Fruit fly (Drosophila melanogaster) whole organism, embryonic: ENCODE data around the gene CG6126.

ENCODE experiments used
- CG1024 ChIP-seq: fragments of 200-800 bp; sonication (Bioruptor generic); IDR thresholded peaks from 2 replicates; pipeline ENCODE4 v1.3.6; 2022; ENCODE audit warnings: missing biosample characterization, missing genetic modification characterization
- CG13424 ChIP-seq: fragments of 200-800 bp; sonication (Bioruptor generic); optimal IDR thresholded peaks from 2 replicates; lab custom pipeline; 2019; ENCODE audit warnings: missing biosample characterization, mild to moderate bottlenecking, missing genetic modification characterization, moderate library complexity
- CG13894 ChIP-seq: fragments of 200-800 bp; sonication (Bioruptor generic); optimal IDR thresholded peaks from 3 replicates; lab custom pipeline; 2018; ENCODE audit warnings: missing biosample characterization, mild to moderate bottlenecking, missing genetic modification characterization, moderate library complexity
- CG17568 ChIP-seq: fragments of 200-800 bp; sonication (Bioruptor generic); optimal IDR thresholded peaks from 2 replicates; lab custom pipeline; 2018; ENCODE audit warnings: missing biosample characterization, mild to moderate bottlenecking, missing genetic modification characterization, moderate library complexity
- CG3065 ChIP-seq: fragments of 200-800 bp; sonication (Bioruptor generic); optimal IDR thresholded peaks from 2 replicates; lab custom pipeline; 2016; ENCODE audit warnings: missing biosample characterization, missing genetic modification characterization
- CG31441 ChIP-seq: fragments of 200-800 bp; sonication (Bioruptor generic); IDR thresholded peaks from 2 replicates; pipeline ENCODE4 v1.3.6; 2022; ENCODE audit warnings: missing biosample characterization, missing genetic modification characterization
- CG4328 ChIP-seq: fragments of 200-800 bp; sonication (Bioruptor generic); optimal IDR thresholded peaks from 3 replicates; lab custom pipeline; 2017; ENCODE audit warnings: missing biosample characterization, missing genetic modification reagents, missing genetic modification characterization
- CG4404 ChIP-seq: fragments of 200-800 bp; sonication (Bioruptor generic); IDR thresholded peaks from 2 replicates; pipeline ENCODE4 v1.3.6; 2022; ENCODE audit warnings: missing biosample characterization, missing genetic modification characterization
- CG5180 ChIP-seq: fragments of 200-800 bp; sonication (Bioruptor generic); optimal IDR thresholded peaks from 3 replicates; lab custom pipeline; 2017; ENCODE audit warnings: missing biosample characterization, missing genetic modification characterization, mild to moderate bottlenecking, moderate library complexity, missing genetic modification reagents
- CG6175 ChIP-seq: fragments of 200-800 bp; sonication (Bioruptor generic); IDR thresholded peaks from 3 replicates; pipeline ENCODE4 v1.3.6; 2022; ENCODE audit warnings: missing biosample characterization, missing genetic modification characterization
- CG6683 ChIP-seq: fragments of 200-800 bp; sonication (Bioruptor generic); optimal IDR thresholded peaks from 2 replicates; lab custom pipeline; 2017; ENCODE audit warnings: missing biosample characterization, mild to moderate bottlenecking, missing genetic modification characterization, missing genetic modification reagents
- CG7963 ChIP-seq: fragments of 200-800 bp; sonication (Bioruptor generic); IDR thresholded peaks from 3 replicates; pipeline ENCODE4 v1.3.6; 2022; ENCODE audit warnings: missing biosample characterization, missing genetic modification characterization; ENCODE audit not compliant: partially characterized antibody
- CG9727 ChIP-seq: fragments of 200-800 bp; sonication (Bioruptor generic); optimal IDR thresholded peaks from 3 replicates; lab custom pipeline; 2017; ENCODE audit warnings: missing biosample characterization, mild to moderate bottlenecking, missing genetic modification characterization
- CrebB ChIP-seq: fragments of 200-800 bp; sonication (Bioruptor generic); optimal IDR thresholded peaks from 3 replicates; lab custom pipeline; 2018; ENCODE audit warnings: missing biosample characterization, mild to moderate bottlenecking, missing genetic modification characterization
- Deaf1 ChIP-seq: fragments of 200-800 bp; optimal IDR thresholded peaks from 3 replicates; lab custom pipeline; 2019; ENCODE audit warnings: missing biosample characterization, mild to moderate bottlenecking, missing genetic modification characterization, moderate library complexity
- GATAe ChIP-seq: fragments of 200-800 bp; sonication (Bioruptor generic); conservative IDR thresholded peaks from 2 replicates; pipeline ENCODE4 v1.3.6; 2022; ENCODE audit warnings: missing biosample characterization, missing genetic modification characterization
- Gsc ChIP-seq: fragments of 200-800 bp; sonication (Bioruptor generic); IDR thresholded peaks from 2 replicates; pipeline ENCODE4 v1.3.6; 2022; ENCODE audit warnings: missing biosample characterization, missing genetic modification characterization
- HHEX ChIP-seq: fragments of 200-800 bp; sonication (Bioruptor generic); optimal IDR thresholded peaks from 3 replicates; lab custom pipeline; 2017; ENCODE audit warnings: missing biosample characterization, mild to moderate bottlenecking, missing genetic modification characterization, missing genetic modification reagents
- Hr78 ChIP-seq, 2 experiments: fragments of 200-800 bp in 1 of 2; fragments of >200 bp in 1 of 2; sonication (Bioruptor generic) in 1 of 2; optimal IDR thresholded peaks; 2 replicates each; lab custom pipeline; 2017 to 2019; ENCODE audit warnings: missing biosample characterization in 2 of 2, missing genetic modification characterization in 2 of 2, mild to moderate bottlenecking in 1 of 2, moderate library complexity in 1 of 2
- Med ChIP-seq: fragments of 200-800 bp; sonication (Bioruptor generic); peaks from one replicate; lab custom pipeline; 2016; ENCODE audit warnings: missing biosample characterization, missing genetic modification characterization, mild to moderate bottlenecking, inconsistent platforms, moderate library complexity
- Meics ChIP-seq: fragments of 200-800 bp; sonication (Bioruptor generic); optimal IDR thresholded peaks from 2 replicates; lab custom pipeline; 2017; ENCODE audit warnings: missing biosample characterization, mild to moderate bottlenecking, missing genetic modification characterization
- Oli ChIP-seq: fragments of 200-800 bp; sonication (Bioruptor generic); optimal IDR thresholded peaks from 2 replicates; lab custom pipeline; 2018; ENCODE audit warnings: missing biosample characterization, mild to moderate bottlenecking, missing genetic modification characterization, moderate library complexity
- Side ChIP-seq: fragments of 200-800 bp; sonication (Bioruptor generic); optimal IDR thresholded peaks from 2 replicates; lab custom pipeline; 2016; ENCODE audit warnings: missing biosample characterization, missing genetic modification characterization
- amos ChIP-seq: fragments of 200-800 bp; sonication (Bioruptor generic); IDR thresholded peaks from 2 replicates; pipeline ENCODE4 v1.3.6; 2022; ENCODE audit warnings: missing biosample characterization, missing genetic modification characterization; ENCODE audit not compliant: partially characterized antibody
- btn ChIP-seq: fragments of 200-800 bp; sonication (Bioruptor generic); optimal IDR thresholded peaks from 2 replicates; lab custom pipeline; 2016; ENCODE audit warnings: missing biosample characterization, missing genetic modification characterization
- cad ChIP-seq: fragments of >200 bp; optimal IDR thresholded peaks from 2 replicates; lab custom pipeline; 2017; ENCODE audit warnings: missing biosample characterization, missing genetic modification characterization
- cg ChIP-seq: fragments of 200-800 bp; sonication (Bioruptor generic); optimal IDR thresholded peaks from 3 replicates; lab custom pipeline; 2019; ENCODE audit warnings: missing biosample characterization, mild to moderate bottlenecking, missing genetic modification characterization, moderate library complexity
- chm ChIP-seq: fragments of 200-800 bp; sonication (Bioruptor generic); IDR thresholded peaks from 2 replicates; pipeline ENCODE4 v1.3.6; 2022; ENCODE audit warnings: missing biosample characterization, missing genetic modification characterization
- dmrt99B ChIP-seq: fragments of 200-800 bp; sonication (Bioruptor generic); optimal IDR thresholded peaks from 2 replicates; lab custom pipeline; 2018; ENCODE audit warnings: missing biosample characterization, mild to moderate bottlenecking, missing genetic modification characterization, moderate library complexity
- ems ChIP-seq: fragments of 200-800 bp; sonication (Bioruptor generic); optimal IDR thresholded peaks from 3 replicates; lab custom pipeline; 2016; ENCODE audit warnings: missing biosample characterization, missing genetic modification characterization
- gcm2 ChIP-seq: fragments of 200-800 bp; sonication (Bioruptor generic); optimal IDR thresholded peaks from 2 replicates; lab custom pipeline; 2016; ENCODE audit warnings: missing biosample characterization, missing genetic modification characterization
- ken ChIP-seq: fragments of 200-800 bp; sonication (Bioruptor generic); IDR thresholded peaks from 3 replicates; pipeline ENCODE4 v1.3.6; 2022; ENCODE audit warnings: missing biosample characterization, missing genetic modification characterization
- lbe ChIP-seq: fragments of 200-800 bp; sonication (Bioruptor generic); optimal IDR thresholded peaks from 2 replicates; lab custom pipeline; 2016; ENCODE audit warnings: missing biosample characterization, mild to moderate bottlenecking, missing genetic modification characterization
- lilli ChIP-seq: fragments of 200-800 bp; sonication (Bioruptor generic); optimal IDR thresholded peaks from 3 replicates; lab custom pipeline; 2016; ENCODE audit warnings: missing biosample characterization, missing genetic modification characterization
- luna ChIP-seq: fragments of 200-800 bp; sonication (Bioruptor generic); optimal IDR thresholded peaks from 2 replicates; lab custom pipeline; 2016; ENCODE audit warnings: missing biosample characterization, missing genetic modification characterization
- maf-S ChIP-seq: fragments of 200-800 bp; sonication (Bioruptor generic); optimal IDR thresholded peaks from 2 replicates; lab custom pipeline; 2016; ENCODE audit warnings: missing biosample characterization, missing genetic modification characterization
- mam ChIP-seq: fragments of 200-800 bp; sonication (Bioruptor generic); optimal IDR thresholded peaks from 3 replicates; lab custom pipeline; 2016; ENCODE audit warnings: missing biosample characterization, missing genetic modification characterization
- nmo ChIP-seq: fragments of 200-800 bp; sonication (Bioruptor generic); optimal IDR thresholded peaks from 2 replicates; lab custom pipeline; 2018; ENCODE audit warnings: missing biosample characterization, mild to moderate bottlenecking, missing genetic modification characterization, moderate library complexity
- repo ChIP-seq: fragments of 200-800 bp; sonication (Bioruptor generic); optimal IDR thresholded peaks from 2 replicates; lab custom pipeline; 2016; ENCODE audit warnings: missing biosample characterization, missing genetic modification characterization
- ro ChIP-seq: fragments of 200-800 bp; sonication (Bioruptor generic); IDR thresholded peaks from 2 replicates; pipeline ENCODE4 v1.3.6; 2022; ENCODE audit warnings: missing biosample characterization, missing genetic modification characterization
- row ChIP-seq: fragments of 200-800 bp; sonication (Bioruptor generic); IDR thresholded peaks from 3 replicates; pipeline ENCODE4 v1.3.6; 2022; ENCODE audit warnings: missing biosample characterization, missing genetic modification characterization
- schlank ChIP-seq: fragments of 200-800 bp; sonication (Bioruptor generic); optimal IDR thresholded peaks from 2 replicates; lab custom pipeline; 2018; ENCODE audit warnings: missing biosample characterization, mild to moderate bottlenecking, missing genetic modification characterization
- sd ChIP-seq: fragments of 200-800 bp; sonication (Bioruptor generic); optimal IDR thresholded peaks from 3 replicates; lab custom pipeline; 2018; ENCODE audit warnings: missing biosample characterization, mild to moderate bottlenecking, missing genetic modification characterization, moderate library complexity
- sna ChIP-seq: fragments of 200-800 bp; sonication (Bioruptor generic); IDR thresholded peaks from 2 replicates; pipeline ENCODE4 v1.3.6; 2022; ENCODE audit warnings: missing biosample characterization, missing genetic modification characterization; ENCODE audit not compliant: partially characterized antibody
- stwl ChIP-seq: fragments of 200-800 bp; sonication (Bioruptor generic); optimal IDR thresholded peaks from 3 replicates; lab custom pipeline; 2018; ENCODE audit warnings: missing biosample characterization, mild to moderate bottlenecking, missing genetic modification characterization, moderate library complexity
- tll ChIP-seq, 2 experiments: fragments of 200-800 bp in 1 of 2; fragments of >200 bp in 1 of 2; sonication (Bioruptor generic) in 1 of 2; optimal IDR thresholded peaks; 2 replicates each; lab custom pipeline; 2017 to 2019; ENCODE audit warnings: missing biosample characterization in 2 of 2, missing genetic modification characterization in 2 of 2, mild to moderate bottlenecking in 1 of 2, moderate library complexity in 1 of 2
- trem ChIP-seq: fragments of 200-800 bp; optimal IDR thresholded peaks from 3 replicates; lab custom pipeline; 2019; ENCODE audit warnings: missing biosample characterization, mild to moderate bottlenecking, missing genetic modification characterization, moderate library complexity
- vvl ChIP-seq: fragments of 200-800 bp; sonication (Bioruptor generic); IDR thresholded peaks from 2 replicates; pipeline ENCODE4 v1.3.6; 2022; ENCODE audit warnings: missing biosample characterization, missing genetic modification characterization
- yki ChIP-seq: fragments of >200 bp; optimal IDR thresholded peaks from 3 replicates; lab custom pipeline; 2018
- zen ChIP-seq: fragments of 200-800 bp; sonication (Bioruptor generic); optimal IDR thresholded peaks from 3 replicates; lab custom pipeline; 2018; ENCODE audit warnings: missing biosample characterization, mild to moderate bottlenecking, missing genetic modification characterization, moderate library complexity

The CG6126 gene

DNA sequence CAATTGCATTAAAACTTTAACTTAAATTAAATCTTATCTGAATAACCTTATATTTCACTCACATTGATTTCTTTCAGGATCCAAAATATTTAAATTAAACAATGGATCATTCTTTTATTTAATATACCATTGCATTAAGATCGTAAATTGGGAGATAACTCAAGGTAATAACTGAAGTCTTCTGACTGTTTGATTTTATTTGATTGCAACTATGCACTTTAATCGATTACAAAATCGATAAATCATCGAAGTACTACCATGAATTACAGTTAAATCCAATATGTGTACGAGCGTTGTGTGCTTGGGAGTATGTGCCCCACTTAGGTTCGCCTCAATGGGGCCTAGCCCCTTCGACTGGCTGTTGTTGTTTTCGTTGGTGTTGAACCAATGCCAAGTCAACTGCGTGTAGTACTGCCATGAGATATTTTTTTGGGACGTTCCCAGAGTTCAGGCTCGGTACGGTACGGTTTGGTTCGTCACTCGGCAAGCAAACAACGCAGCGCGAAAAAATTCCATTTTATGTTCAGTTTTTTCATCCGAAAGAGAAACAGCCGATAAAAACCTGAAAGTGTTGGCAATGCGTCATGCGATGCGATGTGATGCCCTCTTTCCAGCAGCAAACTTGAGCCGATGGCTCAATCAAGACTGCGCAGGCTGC, 9.1 kb upstream of the CG6126 start (continued):
- TF ChIP-seq ken (GFP tag; lab: Robert Waterston, UW), result 0 out of 3 replicates have a peak, but pooled peaks have one; percentile 7
- no peak for TF ChIP-seq CG7963 (GFP tag; lab: Robert Waterston, UW)
- TF ChIP-seq CG6175 (GFP tag; lab: Robert Waterston, UW), result no peak
- no peak for TF ChIP-seq dmrt99B (tag; lab: Kevin White, UChicago)
- peak; percentile 1 for TF ChIP-seq CG13894 (tag; lab: Kevin White, UChicago)
- no peak for TF ChIP-seq ro (GFP tag; lab: Robert Waterston, UW)
- TF ChIP-seq luna (GFP tag; lab: Kevin White, UChicago), result no peak
- 0 out of 2 replicates have a peak, but pooled peaks have one; percentile 6 for TF ChIP-seq vvl (GFP tag; lab: Robert Waterston, UW)
- TF ChIP-seq mam (GFP tag; lab: Kevin White, UChicago), result no peak
- TF ChIP-seq cg (GFP tag; lab: Kevin White, UChicago), result peak; percentile 5
- TF ChIP-seq Gsc, result no peak
- TF ChIP-seq gcm2 (GFP tag; lab: Kevin White, UChicago), result no peak
- no peak for TF ChIP-seq CG9727 (GFP tag; lab: Kevin White, UChicago)
- no peak for TF ChIP-seq Side (GFP tag; lab: Kevin White, UChicago)
- TF ChIP-seq sd, result peak; percentile 47
- TF ChIP-seq zen (tag; lab: Kevin White, UChicago), result no peak
- no peak for TF ChIP-seq lbe (GFP tag; lab: Kevin White, UChicago)
- no peak for TF ChIP-seq lilli (GFP tag; lab: Kevin White, UChicago)
- TF ChIP-seq CG4328, result no peak
- TF ChIP-seq Oli (tag; lab: Kevin White, UChicago), result no peak
- no peak for TF ChIP-seq GATAe
- TF ChIP-seq CG1024 (GFP tag; lab: Robert Waterston, UW), result no peak
- no peak for TF ChIP-seq HHEX
- TF ChIP-seq CG6683 (GFP tag; lab: Kevin White, UChicago), result no peak
- TF ChIP-seq CG31441 (GFP tag; lab: Robert Waterston, UW), result no peak
- no peak for TF ChIP-seq yki (lab: Kevin White, UChicago)
- TF ChIP-seq cad (GFP tag; lab: Kevin White, UChicago), result no peak
- peak; percentile 51; the same call in 1 of the 2 replicates for TF ChIP-seq chm (GFP tag; lab: Robert Waterston, UW)
- TF ChIP-seq nmo (GFP tag; lab: Kevin White, UChicago), result no peak
- no peak for TF ChIP-seq maf-S (GFP tag; lab: Kevin White, UChicago)
- TF ChIP-seq trem, result no peak
- TF ChIP-seq CG4404, result no peak
- no peak for TF ChIP-seq amos (GFP tag; lab: Robert Waterston, UW)
- TF ChIP-seq CrebB (tag; lab: Kevin White, UChicago), result peak; percentile 8
- peak; percentile 35 for TF ChIP-seq Deaf1 (tag; lab: Kevin White, UChicago)
- TF ChIP-seq tll (GFP tag; optimal IDR thresholded peaks at IDR 0.05; lab: Kevin White, UChicago), result no peak
- peak; percentile 41 for TF ChIP-seq CG5180
- TF ChIP-seq ems, result no peak
- peak; percentile 74 for TF ChIP-seq stwl
- TF ChIP-seq Meics, result peak; percentile 31
- no peak for TF ChIP-seq CG3065 (GFP tag; lab: Kevin White, UChicago)
- no peak for TF ChIP-seq repo
- TF ChIP-seq row (GFP tag; lab: Robert Waterston, UW), result no peak; the same call in 2 of the 3 replicates
- TF ChIP-seq btn (GFP tag; lab: Kevin White, UChicago), result no peak
- TF ChIP-seq CG13424, result no peak
- TF ChIP-seq Hr78 (GFP tag; optimal IDR thresholded peaks at IDR 0.05; lab: Kevin White, UChicago), result no peak
- TF ChIP-seq Med (GFP tag; lab: Kevin White, UChicago), result peak; percentile 75
- peak; percentile 7 for TF ChIP-seq CG17568 (GFP tag; lab: Kevin White, UChicago)
- TF ChIP-seq sna (GFP tag; lab: Robert Waterston, UW), result peak; percentile 49; the same call in 1 of the 2 replicates
- no peak for TF ChIP-seq schlank (tag; lab: Kevin White, UChicago)
